Worm (Caenorhabditis elegans) whole organism, L4 larva: Measurements from ENCODE around the gene chil-17.

Experiments used
- T26A8.4 ChIP-seq: fragments of 200-800 bp; sonication (Bioruptor generic); IDR thresholded peaks from 2 replicates; pipeline ENCODE4 v1.3.6; 2022; ENCODE audit warnings: missing genetic modification characterization, missing compliant biosample characterization
- Y105C5A.15 ChIP-seq: fragments of 200-800 bp; sonication (Bioruptor generic); IDR thresholded peaks from 2 replicates; pipeline ENCODE4 v1.3.6; 2022; ENCODE audit warnings: missing genetic modification characterization, missing compliant biosample characterization
- Y75B8A.6 ChIP-seq: fragments of 200-800 bp; sonication (Bioruptor generic); IDR thresholded peaks from 2 replicates; pipeline ENCODE4 v1.3.6; 2022; ENCODE audit warnings: missing genetic modification reagents, missing genetic modification characterization, missing compliant biosample characterization
- ceh-32 ChIP-seq: sonication (generic microtip); optimal IDR thresholded peaks from 2 replicates; lab custom pipeline; 2016; ENCODE audit warnings: mild to moderate bottlenecking, missing genetic modification characterization, missing compliant biosample characterization; ENCODE audit not compliant: poor library complexity
- ceh-82 ChIP-seq: sonication (generic microtip); optimal IDR thresholded peaks from 2 replicates; lab custom pipeline; 2017; ENCODE audit warnings: missing biosample characterization, missing genetic modification characterization
- ces-1 ChIP-seq: fragments of 150-350 bp; sonication (generic microtip); optimal IDR thresholded peaks from 4 replicates; lab custom pipeline; 2014; ENCODE audit warnings: missing biosample characterization, missing genetic modification reagents, missing genetic modification characterization
- daf-12 ChIP-seq: fragments of 150-350 bp; optimal IDR thresholded peaks from 2 replicates; lab custom pipeline; 2014; ENCODE audit warnings: missing biosample characterization, missing genetic modification reagents, missing genetic modification characterization
- daf-16 ChIP-seq, 3 experiments: sonication (generic microtip); optimal IDR thresholded peaks; 2 replicates each; lab custom pipeline; 2016 to 2017; ENCODE audit warnings: missing genetic modification characterization in 3 of 3, missing genetic modification reagents in 3 of 3, mild to moderate bottlenecking in 2 of 3, missing compliant biosample characterization in 2 of 3, missing biosample characterization in 1 of 3, moderate library complexity in 1 of 3
- daf-8 ChIP-seq: fragments of 200-800 bp; sonication (Bioruptor generic); IDR thresholded peaks from 2 replicates; pipeline ENCODE4 v1.3.6; 2022; ENCODE audit warnings: missing genetic modification characterization, missing compliant biosample characterization
- jun-1 ChIP-seq: fragments of 150-350 bp; optimal IDR thresholded peaks from 2 replicates; lab custom pipeline; 2014; ENCODE audit warnings: missing biosample characterization, missing genetic modification reagents, missing genetic modification characterization
- lin-29 ChIP-seq: fragments of 200-800 bp; sonication (Bioruptor generic); IDR thresholded peaks from 2 replicates; pipeline ENCODE4 v1.3.6; 2022; ENCODE audit warnings: missing genetic modification reagents, missing genetic modification characterization, missing compliant biosample characterization
- madf-9 ChIP-seq: fragments of 200-800 bp; sonication (Bioruptor generic); conservative IDR thresholded peaks from 2 replicates; pipeline ENCODE4 v1.3.6; 2022; ENCODE audit warnings: missing genetic modification reagents, missing genetic modification characterization, missing compliant biosample characterization
- mep-1 ChIP-seq: fragments of 150-350 bp; sonication (generic microtip); optimal IDR thresholded peaks from 3 replicates; lab custom pipeline; 2014; ENCODE audit warnings: missing biosample characterization, missing genetic modification characterization
- mxl-2 ChIP-seq: fragments of 200-800 bp; sonication (Bioruptor generic); conservative IDR thresholded peaks from 2 replicates; pipeline ENCODE4 v1.3.6; 2022; ENCODE audit warnings: missing genetic modification reagents, missing genetic modification characterization, missing compliant biosample characterization
- nhr-42 ChIP-seq: fragments of 200-800 bp; sonication (Bioruptor generic); IDR thresholded peaks from 2 replicates; pipeline ENCODE4 v1.3.6; 2022; ENCODE audit warnings: missing genetic modification characterization, missing compliant biosample characterization
- pqm-1 ChIP-seq: sonication (generic microtip); optimal IDR thresholded peaks from 2 replicates; lab custom pipeline; 2017; ENCODE audit warnings: missing biosample characterization, missing genetic modification characterization
- rbr-2 ChIP-seq: sonication (generic microtip); optimal IDR thresholded peaks from 2 replicates; lab custom pipeline; 2016; ENCODE audit warnings: missing genotype, missing genetic modification characterization, missing compliant biosample characterization
- saeg-2 ChIP-seq: fragments of 200-800 bp; sonication (Bioruptor generic); IDR thresholded peaks from 2 replicates; pipeline ENCODE4 v1.3.6; 2022; ENCODE audit warnings: missing genetic modification reagents, missing genetic modification characterization, missing compliant biosample characterization
- tra-1 ChIP-seq: fragments of 200-800 bp; sonication (Bioruptor generic); IDR thresholded peaks from 2 replicates; pipeline ENCODE4 v1.3.6; 2022; ENCODE audit warnings: missing genetic modification reagents, missing genetic modification characterization, missing compliant biosample characterization
- zfp-2 ChIP-seq: sonication (generic microtip); optimal IDR thresholded peaks from 2 replicates; lab custom pipeline; 2016; ENCODE audit warnings: mild to moderate bottlenecking, missing genetic modification characterization, missing compliant biosample characterization
- zip-11 ChIP-seq: fragments of 200-800 bp; sonication (Bioruptor generic); IDR thresholded peaks from 2 replicates; pipeline ENCODE4 v1.3.6; 2022; ENCODE audit warnings: missing genetic modification characterization, missing compliant biosample characterization

Gene chil-17

DNA sequence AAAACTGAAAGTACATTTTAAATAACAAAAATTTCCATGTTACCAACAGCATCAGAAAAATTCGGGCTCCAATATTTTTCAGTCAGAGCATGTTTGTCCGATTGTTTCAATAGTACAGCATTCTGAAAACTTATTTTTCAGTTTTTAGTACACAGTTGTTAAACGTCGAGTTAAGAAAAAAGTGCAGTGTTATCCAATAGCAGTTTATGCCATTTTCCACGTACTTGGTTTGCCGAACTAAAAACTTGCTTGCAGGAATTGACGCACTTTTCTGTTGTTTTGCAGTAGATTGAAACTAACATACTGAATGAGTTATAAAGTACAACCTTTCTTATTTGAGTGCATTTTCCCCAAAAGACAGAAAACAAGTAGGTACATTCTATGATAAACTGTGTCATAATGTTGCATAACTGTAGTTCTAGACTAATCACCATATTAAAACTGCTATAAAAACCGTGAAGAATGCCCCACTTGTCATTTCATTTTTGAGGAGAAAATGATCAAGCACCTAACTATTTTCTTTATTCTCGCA is 41.5 kb downstream of the chil-17 start, which contains the start of the genes Y51B9A.14 and Y51B9A.8:
TSS of gene Y51B9A.14 (minus strand) at position 101 of the 532 bp plus-strand sequence.
TSS of gene Y51B9A.8 (plus strand) at position 482 of the 532 bp plus-strand sequence.
- no peak for TF ChIP-seq saeg-2 (GFP tag; lab: Robert Waterston, UW)
- no peak for TF ChIP-seq nhr-42
- no peak for TF ChIP-seq zfp-2 (tag; lab: Kevin White, UChicago)
- TF ChIP-seq mxl-2 (GFP tag; lab: Robert Waterston, UW), result no peak
- no peak for TF ChIP-seq T26A8.4

DNA sequence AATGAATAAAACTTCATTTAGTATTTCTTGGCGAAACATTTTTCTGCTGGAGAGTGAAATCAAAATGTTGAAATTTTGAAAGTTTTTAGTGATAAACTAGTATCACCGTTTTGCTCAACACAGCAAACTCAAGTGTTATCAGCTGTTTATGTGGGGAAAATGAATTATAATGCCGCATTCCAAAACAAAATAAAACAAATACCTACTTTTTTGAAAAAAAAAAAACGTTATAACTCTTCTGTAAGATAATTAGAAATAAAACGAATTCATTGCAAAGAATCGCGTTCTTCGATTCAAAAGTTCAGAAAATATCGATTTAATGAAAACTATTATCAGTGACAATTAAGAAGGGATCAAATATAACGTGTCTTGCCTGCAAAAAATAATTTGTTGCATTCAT is 42.5 kb downstream of the chil-17 start, which contains the start of gene Y51B9A.9:
TSS of gene Y51B9A.9 (minus strand) at position 101 of the 400 bp plus-strand sequence.
- no peak for TF ChIP-seq madf-9 (GFP tag; lab: Robert Waterston, UW)
- peak; percentile 47 for TF ChIP-seq pqm-1 (tag; lab: Kevin White, UChicago)
- TF ChIP-seq daf-16 (GFP tag; optimal IDR thresholded peaks at IDR 0.05; lab: Kevin White, UChicago), result no peak
- peak; percentile 68 for TF ChIP-seq daf-16 (tag; optimal IDR thresholded peaks at IDR 0.05; lab: Kevin White, UChicago)

DNA sequence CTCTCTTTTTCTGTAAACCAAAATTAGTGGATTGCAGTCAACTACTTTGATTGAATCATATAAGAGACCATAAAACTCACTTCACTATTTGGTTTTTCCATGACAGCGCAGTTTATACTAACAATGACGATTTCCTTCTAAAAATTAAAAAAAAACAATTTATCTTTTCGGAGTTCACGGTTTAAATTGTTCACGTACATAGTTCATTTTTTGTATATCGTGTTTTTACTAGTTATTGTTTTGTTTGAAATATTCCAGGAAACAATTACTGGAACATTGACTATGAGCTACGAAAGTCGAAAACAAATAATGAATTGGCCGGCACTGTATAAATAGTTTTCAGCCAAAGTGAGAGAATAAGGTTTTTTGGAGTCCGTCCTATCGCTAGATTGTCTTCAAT is 47.2 kb downstream of the chil-17 start, which contains the start of gene lido-17:
TSS of gene lido-17 (minus strand) at position 101 of the 400 bp plus-strand sequence.
- no peak for TF ChIP-seq mep-1 (tag; lab: Kevin White, UChicago)
- no peak for TF ChIP-seq ceh-32 (tag; lab: Kevin White, UChicago)
- no peak for TF ChIP-seq rbr-2 (tag; lab: Kevin White, UChicago)
- no peak for TF ChIP-seq daf-12 (tag; lab: Kevin White, UChicago)
- TF ChIP-seq tra-1, result no peak
- no peak for TF ChIP-seq ceh-82 (tag; lab: Kevin White, UChicago)
- no peak for TF ChIP-seq Y75B8A.6 (GFP tag; lab: Robert Waterston, UW)
- no peak for TF ChIP-seq ces-1 (GFP tag; lab: Kevin White, UChicago)
- no peak for TF ChIP-seq daf-8
- no peak for TF ChIP-seq zip-11 (GFP tag; lab: Robert Waterston, UW)
- TF ChIP-seq Y105C5A.15 (GFP tag; lab: Robert Waterston, UW), result no peak
- no peak for TF ChIP-seq jun-1
- no peak for TF ChIP-seq lin-29 (GFP tag; lab: Robert Waterston, UW)
- TF ChIP-seq, all 104 proteins: peak for 0
